Fruit fly (Drosophila melanogaster) Kc167 (cell line): ENCODE data around the gene Kr-h1.

Source experiments
- Myc ChIP-seq: fragments of >200 bp; optimal IDR thresholded peaks from 2 replicates; lab custom pipeline; 2017; ENCODE audit warnings: missing external identifiers
- Sin3A ChIP-seq: fragments of >200 bp; optimal IDR thresholded peaks from 2 replicates; lab custom pipeline; 2018; ENCODE audit warnings: missing external identifiers
- h ChIP-seq: fragments of >200 bp; optimal IDR thresholded peaks from 3 replicates; lab custom pipeline; 2018; ENCODE audit warnings: missing external identifiers
- insv ChIP-seq: fragments of >200 bp; optimal IDR thresholded peaks from 3 replicates; lab custom pipeline; 2018; ENCODE audit warnings: missing external identifiers
- psq ChIP-seq: fragments of >200 bp; optimal IDR thresholded peaks from 2 replicates; lab custom pipeline; 2017; ENCODE audit warnings: missing external identifiers
- ttk ChIP-seq: sonication (Bioruptor generic); optimal IDR thresholded peaks from 2 replicates; lab custom pipeline; 2017; ENCODE audit warnings: missing external identifiers

Kr-h1 gene

DNA sequence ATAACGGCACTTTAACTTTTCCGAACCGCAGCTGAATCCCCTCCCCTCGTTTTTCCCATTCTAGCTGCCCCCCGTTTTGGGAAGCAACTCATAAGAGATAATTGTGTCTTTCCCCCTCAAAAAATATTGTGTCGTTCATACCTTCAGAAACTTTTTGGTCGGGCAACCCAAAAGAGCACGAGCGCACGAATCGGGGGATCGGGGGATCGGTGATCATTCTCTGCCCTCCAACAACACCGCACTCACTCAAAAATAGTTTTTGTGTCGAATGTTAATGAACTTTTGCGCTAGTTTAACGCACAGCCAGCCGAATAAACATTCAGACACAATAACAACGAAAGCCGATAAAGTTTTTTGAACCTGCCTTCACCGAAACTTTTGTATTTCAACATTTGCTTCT lies 8.0 kb downstream of the Kr-h1 start:
- no peak for TF ChIP-seq ttk
- no peak for TF ChIP-seq psq
- TF ChIP-seq Myc, result no peak
- no peak for TF ChIP-seq h (lab: Kevin White, UChicago)
- TF ChIP-seq insv (lab: Kevin White, UChicago), result no peak
- no peak for TF ChIP-seq Sin3A (lab: Kevin White, UChicago)

dm6 chr2L:6090786-6091716 lies 8.6 kb downstream of the Kr-h1 start, which contains the start of gene CG45075:
Gene CG45075, plus strand, starts transcription at chr2L:6091412.
- TF ChIP-seq psq, result no peak
- no peak for TF ChIP-seq ttk
- TF ChIP-seq h (lab: Kevin White, UChicago), result no peak
- no peak for TF ChIP-seq Sin3A (lab: Kevin White, UChicago)
- no peak for TF ChIP-seq insv (lab: Kevin White, UChicago)
- no peak for TF ChIP-seq Myc

- TF ChIP-seq h (lab: Kevin White, UChicago) (no peak), Myc (no peak), ttk (no peak), insv (lab: Kevin White, UChicago) (no peak), Sin3A (lab: Kevin White, UChicago) (no peak)
These were observed 9.9 kb downstream of the Kr-h1 start for dm6 chr2L:6092300-6092699.

dm6 chr2L:6098479-6099269 lies 16.3 kb downstream of the Kr-h1 start, which contains the start of gene CG9175:
Gene CG9175, minus strand, starts transcription at chr2L:6098966.
- TF ChIP-seq insv (lab: Kevin White, UChicago) (no peak), h (lab: Kevin White, UChicago) (no peak), psq (no peak), ttk (no peak), Sin3A (lab: Kevin White, UChicago) (no peak), Myc (no peak)

- TF ChIP-seq Sin3A (lab: Kevin White, UChicago), result no peak
- no peak for TF ChIP-seq psq
- TF ChIP-seq insv (lab: Kevin White, UChicago), result no peak
- TF ChIP-seq h (lab: Kevin White, UChicago), result no peak
- no peak for TF ChIP-seq ttk
- no peak for TF ChIP-seq Myc
These were observed 16.9 kb downstream of the Kr-h1 start for dm6 chr2L:6099270-6099644.

dm6 chr2L:6100202-6100689 lies 17.8 kb downstream of the Kr-h1 start, which contains the start of gene stai:
Gene stai, plus strand, starts transcription at chr2L:6100377.
- no peak for TF ChIP-seq ttk
- TF ChIP-seq h (lab: Kevin White, UChicago), result no peak
- no peak for TF ChIP-seq Sin3A (lab: Kevin White, UChicago)
- TF ChIP-seq insv (lab: Kevin White, UChicago), result no peak
- TF ChIP-seq psq, result no peak
- no peak for TF ChIP-seq Myc

DNA sequence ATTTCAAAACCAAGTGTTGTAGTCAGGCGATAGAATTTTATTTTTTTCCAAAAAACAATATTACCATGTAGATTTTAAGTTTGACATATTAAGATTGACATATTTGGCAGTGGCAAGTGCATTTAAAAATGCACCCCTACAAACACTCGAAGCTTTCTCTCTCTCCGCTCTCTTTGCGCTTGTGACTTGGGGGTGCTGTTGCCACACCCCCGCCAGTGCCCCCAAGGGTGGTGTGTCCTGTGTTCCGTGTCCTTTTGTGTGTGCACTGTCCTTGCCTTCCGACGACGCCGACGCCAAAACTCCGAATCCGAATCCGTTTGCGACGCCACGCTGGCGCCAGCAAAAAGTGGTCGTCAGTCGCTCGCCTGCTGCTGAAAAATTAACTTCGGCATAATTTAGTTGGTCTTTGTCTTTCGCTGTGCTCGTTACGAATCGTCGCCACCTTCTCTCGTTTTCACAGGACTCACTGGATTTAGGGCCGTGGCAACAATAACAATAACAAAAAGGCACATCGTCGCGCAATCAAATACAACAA lies 27.0 kb downstream of the Kr-h1 start:
- TF ChIP-seq insv (lab: Kevin White, UChicago) (no peak), psq (no peak), Sin3A (lab: Kevin White, UChicago) (no peak), ttk (no peak), h (lab: Kevin White, UChicago) (no peak), Myc (no peak)

DNA sequence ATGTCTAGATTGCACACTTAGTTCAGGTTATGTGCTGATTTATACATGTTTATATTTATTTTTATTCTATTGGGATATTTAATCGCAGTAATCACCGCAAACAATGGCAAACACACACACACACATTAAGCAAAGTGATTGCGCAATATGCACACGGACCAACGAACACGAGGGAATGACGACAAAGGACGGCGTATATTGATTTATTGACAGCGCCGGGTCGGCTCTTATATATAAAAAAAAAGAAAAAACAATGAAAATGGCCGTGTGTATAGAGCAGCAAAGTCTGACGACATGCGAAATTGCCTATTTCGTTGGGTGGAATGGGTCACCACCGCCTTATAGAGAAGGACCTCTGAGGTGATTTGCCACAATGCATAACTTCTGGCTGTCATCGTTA lies 28.4 kb downstream of the Kr-h1 start:
- no peak for TF ChIP-seq psq
- no peak for TF ChIP-seq Sin3A (lab: Kevin White, UChicago)
- TF ChIP-seq h (lab: Kevin White, UChicago), result no peak
- TF ChIP-seq insv (lab: Kevin White, UChicago), result no peak
- TF ChIP-seq ttk, result no peak
- TF ChIP-seq Myc, result no peak

DNA sequence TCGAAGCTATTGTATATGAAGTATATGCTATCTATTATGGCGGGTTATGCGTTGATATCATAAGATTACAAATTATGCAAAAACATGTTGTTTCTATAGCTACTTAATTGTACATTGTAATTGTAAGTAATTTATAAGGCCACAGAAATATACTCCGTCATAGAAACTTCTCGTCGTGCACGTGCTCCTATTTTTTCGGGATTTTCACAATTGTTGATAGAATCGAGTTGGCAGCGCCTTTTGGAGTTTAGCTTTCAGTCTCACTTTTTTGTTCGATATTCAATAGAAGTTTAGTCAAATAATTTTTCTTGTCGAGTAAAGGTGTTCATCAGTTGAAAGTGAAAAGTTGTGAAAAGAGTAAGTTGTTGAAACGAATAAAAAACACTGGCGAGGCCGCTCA lies 35.8 kb downstream of the Kr-h1 start, which contains the start of gene CG31642:
TSS of gene CG31642 (plus strand) at position 301 of the 400 bp plus-strand sequence.
- TF ChIP-seq ttk (no peak), insv (lab: Kevin White, UChicago) (no peak), Sin3A (lab: Kevin White, UChicago) (no peak), h (lab: Kevin White, UChicago) (no peak), Myc (no peak), psq (no peak)

DNA sequence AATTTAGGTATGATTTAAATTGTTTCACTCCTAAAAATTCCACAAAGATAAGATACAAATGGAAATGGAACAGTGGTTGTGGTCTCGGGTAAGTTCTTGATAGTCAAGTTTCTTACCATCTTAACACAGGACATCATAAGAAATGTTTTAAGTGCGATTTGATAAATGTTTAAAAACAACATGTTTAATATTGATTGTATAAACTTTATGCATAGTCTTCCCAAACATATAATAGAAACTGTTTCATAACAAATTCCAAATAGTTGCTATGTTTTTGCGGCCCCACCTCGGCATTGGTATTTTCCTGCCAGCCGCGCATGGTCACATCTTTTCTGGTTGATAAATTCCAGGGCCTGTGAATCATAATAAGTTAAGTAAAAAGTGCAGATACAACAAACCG lies 42.4 kb downstream of the Kr-h1 start, which contains the start of gene Arpc4:
TSS of gene Arpc4 (plus strand) at position 318 of the 400 bp plus-strand sequence.
- TF ChIP-seq psq, result no peak
- TF ChIP-seq Sin3A (lab: Kevin White, UChicago), result no peak
- no peak for TF ChIP-seq insv (lab: Kevin White, UChicago)
- no peak for TF ChIP-seq h (lab: Kevin White, UChicago)
- no peak for TF ChIP-seq Myc
- TF ChIP-seq ttk, result no peak

- no peak for TF ChIP-seq Sin3A (lab: Kevin White, UChicago)
- no peak for TF ChIP-seq psq
- no peak for TF ChIP-seq insv (lab: Kevin White, UChicago)
- TF ChIP-seq ttk, result no peak
- no peak for TF ChIP-seq Myc
- no peak for TF ChIP-seq h (lab: Kevin White, UChicago)
These were observed 45.1 kb downstream of the Kr-h1 start, which contains the start of gene WDR79 for dm6 chr2L:6127478-6127877. Gene WDR79, minus strand, starts transcription at chr2L:6127775.
